Worm (Caenorhabditis elegans) whole organism, late embryonic: Measurements from ENCODE around the gene C27A7.3.

ENCODE experiments used
- C08G9.2 ChIP-seq: sonication (generic microtip); optimal IDR thresholded peaks from 2 replicates; lab custom pipeline; 2016; ENCODE audit warnings: mild to moderate bottlenecking, missing genetic modification characterization, moderate library complexity, missing compliant biosample characterization
- C38D4.7 ChIP-seq: fragments of 200-800 bp; sonication (Bioruptor generic); optimal IDR thresholded peaks from 2 replicates; lab custom pipeline; 2018; ENCODE audit warnings: mild to moderate bottlenecking, missing genetic modification characterization, moderate library complexity, missing compliant biosample characterization
- K02D7.2 ChIP-seq: sonication (generic microtip); optimal IDR thresholded peaks from 2 replicates; lab custom pipeline; 2017; ENCODE audit warnings: mild to moderate bottlenecking, missing genetic modification characterization, missing compliant biosample characterization
- K09A11.1 ChIP-seq: sonication (generic microtip); optimal IDR thresholded peaks from 2 replicates; lab custom pipeline; 2017; ENCODE audit warnings: antibody characterized with exemption, mild to moderate bottlenecking, missing genetic modification characterization, missing compliant biosample characterization; ENCODE audit not compliant: insufficient read depth
- T23F11.4 ChIP-seq: fragments of 200-800 bp; sonication (Bioruptor generic); optimal IDR thresholded peaks from 2 replicates; lab custom pipeline; 2018; ENCODE audit warnings: mild to moderate bottlenecking, missing genetic modification characterization, missing compliant biosample characterization
- ahr-1 ChIP-seq: sonication (generic microtip); optimal IDR thresholded peaks from 2 replicates; lab custom pipeline; 2016; ENCODE audit warnings: missing genetic modification characterization, missing compliant biosample characterization
- ceh-19 ChIP-seq: fragments of 200-800 bp; sonication (Bioruptor generic); optimal IDR thresholded peaks from 2 replicates; lab custom pipeline; 2018; ENCODE audit warnings: mild to moderate bottlenecking, missing genetic modification characterization, missing compliant biosample characterization
- ceh-2 ChIP-seq: sonication (generic microtip); optimal IDR thresholded peaks from 2 replicates; lab custom pipeline; 2016; ENCODE audit warnings: missing genotype, missing genetic modification characterization, missing compliant biosample characterization
- ceh-34 ChIP-seq: sonication (generic microtip); optimal IDR thresholded peaks from 2 replicates; lab custom pipeline; 2016; ENCODE audit warnings: mild to moderate bottlenecking, missing genetic modification characterization, missing compliant biosample characterization
- ceh-48 ChIP-seq: sonication (generic microtip); optimal IDR thresholded peaks from 2 replicates; lab custom pipeline; 2016; ENCODE audit warnings: missing genetic modification characterization, inconsistent platforms, missing compliant biosample characterization
- ceh-6 ChIP-seq: fragments of 200-800 bp; sonication (Bioruptor generic); optimal IDR thresholded peaks from 2 replicates; lab custom pipeline; 2018; ENCODE audit warnings: mild to moderate bottlenecking, missing genetic modification characterization, missing compliant biosample characterization
- dmd-4 ChIP-seq: sonication (generic microtip); optimal IDR thresholded peaks from 2 replicates; lab custom pipeline; 2016; ENCODE audit warnings: borderline replicate concordance, missing genetic modification characterization, missing compliant biosample characterization
- elt-2 ChIP-seq: sonication (generic microtip); optimal IDR thresholded peaks from 2 replicates; lab custom pipeline; 2016; ENCODE audit warnings: missing genetic modification reagents, missing genetic modification characterization, missing compliant biosample characterization
- elt-4 ChIP-seq: sonication (generic microtip); optimal IDR thresholded peaks from 2 replicates; lab custom pipeline; 2016; ENCODE audit warnings: missing genetic modification characterization, missing compliant biosample characterization
- fax-1 ChIP-seq: sonication (generic microtip); optimal IDR thresholded peaks from 2 replicates; lab custom pipeline; 2016; ENCODE audit warnings: missing genotype, missing genetic modification characterization, missing compliant biosample characterization
- fkh-10 ChIP-seq: fragments of 150-350 bp; optimal IDR thresholded peaks from 2 replicates; lab custom pipeline; 2014; ENCODE audit warnings: missing biosample characterization, missing genetic modification reagents, missing genetic modification characterization
- gmeb-2 ChIP-seq: sonication (generic microtip); optimal IDR thresholded peaks from 2 replicates; lab custom pipeline; 2016; ENCODE audit warnings: missing genetic modification characterization, inconsistent platforms, missing compliant biosample characterization
- hlh-8 ChIP-seq: sonication (generic microtip); optimal IDR thresholded peaks from 2 replicates; lab custom pipeline; 2016; ENCODE audit warnings: missing genotype, missing genetic modification characterization, missing compliant biosample characterization
- nfya-1 ChIP-seq: sonication (generic microtip); optimal IDR thresholded peaks from 2 replicates; lab custom pipeline; 2017; ENCODE audit warnings: missing genetic modification characterization, mild to moderate bottlenecking, missing compliant biosample characterization, antibody characterized with exemption, moderate library complexity
- nhr-11 ChIP-seq: fragments of 150-350 bp; optimal IDR thresholded peaks from 2 replicates; lab custom pipeline; 2014; ENCODE audit warnings: missing biosample characterization, missing genetic modification characterization
- pat-9 ChIP-seq: fragments of 200-800 bp; sonication (Bioruptor generic); optimal IDR thresholded peaks from 2 replicates; lab custom pipeline; 2018; ENCODE audit warnings: mild to moderate bottlenecking, missing genetic modification characterization, moderate library complexity, missing compliant biosample characterization
- pha-2 ChIP-seq: sonication (generic microtip); optimal IDR thresholded peaks from 2 replicates; lab custom pipeline; 2017; ENCODE audit warnings: mild to moderate bottlenecking, missing genetic modification characterization, missing compliant biosample characterization
- pqm-1 ChIP-seq: sonication (generic microtip); optimal IDR thresholded peaks from 2 replicates; lab custom pipeline; 2016; ENCODE audit warnings: missing genetic modification characterization, missing compliant biosample characterization
- pros-1 ChIP-seq: fragments of 150-350 bp; optimal IDR thresholded peaks from 2 replicates; lab custom pipeline; 2014; ENCODE audit warnings: missing biosample characterization, missing genetic modification reagents, missing genetic modification characterization
- rnt-1 ChIP-seq: sonication (generic microtip); optimal IDR thresholded peaks from 2 replicates; lab custom pipeline; 2016; ENCODE audit warnings: missing genetic modification characterization, missing compliant biosample characterization
- sox-4 ChIP-seq: sonication (generic microtip); optimal IDR thresholded peaks from 2 replicates; lab custom pipeline; 2017; ENCODE audit warnings: mild to moderate bottlenecking, missing genetic modification characterization, inconsistent platforms, missing compliant biosample characterization
- ttx-3 ChIP-seq: sonication (generic microtip); optimal IDR thresholded peaks from 2 replicates; lab custom pipeline; 2016; ENCODE audit warnings: missing genetic modification reagents, missing genetic modification characterization, missing compliant biosample characterization
- unc-42 ChIP-seq: sonication (generic microtip); optimal IDR thresholded peaks from 2 replicates; lab custom pipeline; 2016; ENCODE audit warnings: missing genotype, missing genetic modification characterization, missing compliant biosample characterization
- zip-5 ChIP-seq: sonication (generic microtip); optimal IDR thresholded peaks from 2 replicates; lab custom pipeline; 2016; ENCODE audit warnings: missing genetic modification characterization, missing compliant biosample characterization
- ztf-16 ChIP-seq: sonication (generic microtip); optimal IDR thresholded peaks from 2 replicates; lab custom pipeline; 2017; ENCODE audit warnings: missing genetic modification characterization, missing compliant biosample characterization

C27A7.3 gene

DNA sequence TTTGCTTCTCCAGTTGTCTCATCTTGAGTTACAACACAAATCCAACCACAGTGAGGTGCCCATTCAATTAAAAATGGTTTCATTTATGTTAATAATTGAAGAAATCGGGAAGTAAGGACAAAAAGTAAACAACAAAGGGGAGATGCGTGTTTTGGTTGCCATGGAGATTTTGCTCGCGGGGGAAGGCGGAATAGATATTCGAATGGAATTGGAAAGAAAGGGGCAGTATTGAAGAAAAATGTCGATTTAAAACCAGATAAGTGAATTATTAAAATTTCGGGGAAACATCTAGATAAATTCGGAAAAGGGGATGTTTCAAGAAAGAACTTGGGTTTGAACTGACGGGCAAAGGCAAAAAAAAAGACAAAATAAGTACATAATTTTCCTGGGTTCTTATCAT lies 9.9 kb downstream of the C27A7.3 start, which contains the start of gene che-11:
TSS of gene che-11 (minus strand) at position 101 of the 400 bp plus-strand sequence.
- no peak for TF ChIP-seq ceh-6 (GFP tag; lab: Kevin White, UChicago)

DNA sequence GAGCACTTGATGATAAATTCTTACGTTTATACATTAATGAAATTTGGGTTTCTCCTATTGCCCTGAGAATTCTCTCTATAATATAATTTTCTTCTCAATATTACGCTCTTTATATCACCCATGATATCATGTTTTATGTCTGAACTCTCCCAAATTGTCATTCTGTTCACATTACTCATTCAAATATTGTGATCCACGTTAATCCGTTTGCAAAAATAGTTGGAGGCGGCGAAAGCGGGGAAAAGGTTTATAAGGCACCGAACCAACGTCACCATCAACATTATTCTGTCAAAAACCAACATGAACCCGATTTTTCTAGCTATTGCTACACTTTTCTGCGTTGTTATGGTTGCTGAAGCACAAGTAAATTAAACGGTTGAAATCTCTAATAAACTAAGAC lies 12.1 kb downstream of the C27A7.3 start, which contains the start of gene C27A7.8:
TSS of gene C27A7.8 (plus strand) at position 301 of the 400 bp plus-strand sequence.
- no peak for TF ChIP-seq pha-2 (tag; lab: Kevin White, UChicago)
- no peak for TF ChIP-seq K02D7.2 (tag; lab: Kevin White, UChicago)
- no peak for TF ChIP-seq ttx-3
- TF ChIP-seq elt-4 (tag; lab: Kevin White, UChicago) = no peak

DNA sequence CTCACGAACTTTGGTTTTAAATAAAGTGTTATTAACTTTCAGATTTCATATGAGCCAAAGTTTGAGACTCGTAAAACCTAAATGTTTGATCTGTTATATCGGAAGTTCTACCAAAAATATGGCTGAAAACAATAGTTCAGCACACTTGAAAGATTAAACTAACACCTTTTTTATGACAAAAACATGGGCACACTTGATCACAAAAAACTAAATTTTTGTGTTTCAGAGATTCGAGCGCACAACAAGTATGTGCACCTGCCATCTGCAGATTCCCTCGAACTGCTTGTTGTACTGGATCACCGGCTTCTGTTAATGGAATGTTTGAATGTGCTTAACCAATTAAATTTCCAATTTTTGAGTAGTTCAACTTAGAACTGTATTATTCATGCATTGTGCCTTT lies 13.1 kb downstream of the C27A7.3 start:
- no peak for TF ChIP-seq gmeb-2 (tag; lab: Kevin White, UChicago)
- no peak for TF ChIP-seq C38D4.7 (GFP tag; lab: Kevin White, UChicago)
- no peak for TF ChIP-seq elt-4 (tag; lab: Kevin White, UChicago)
- no peak for TF ChIP-seq ceh-48 (tag; lab: Kevin White, UChicago)
- no peak for TF ChIP-seq T23F11.4 (GFP tag; lab: Kevin White, UChicago)
- no peak for TF ChIP-seq rnt-1 (tag; lab: Kevin White, UChicago)
- no peak for TF ChIP-seq ceh-19 (GFP tag; lab: Kevin White, UChicago)
- TF ChIP-seq nhr-11 = no peak
- TF ChIP-seq sox-4 (tag; lab: Kevin White, UChicago) = no peak
- TF ChIP-seq ztf-16 (tag; lab: Kevin White, UChicago) = no peak
- no peak for TF ChIP-seq pros-1 (tag; lab: Kevin White, UChicago)
- TF ChIP-seq pqm-1 (tag; lab: Kevin White, UChicago) = no peak
- TF ChIP-seq pat-9 (tag; lab: Kevin White, UChicago) = no peak
- no peak for TF ChIP-seq nfya-1
- TF ChIP-seq ceh-34 (tag; lab: Kevin White, UChicago) = no peak
- TF ChIP-seq zip-5 (tag; lab: Kevin White, UChicago) = no peak
- no peak for TF ChIP-seq elt-2 (tag; lab: Kevin White, UChicago)
- TF ChIP-seq ceh-2 (tag; lab: Kevin White, UChicago) = no peak
- TF ChIP-seq dmd-4 (tag; lab: Kevin White, UChicago) = no peak
- TF ChIP-seq C08G9.2 (tag; lab: Kevin White, UChicago) = no peak

DNA sequence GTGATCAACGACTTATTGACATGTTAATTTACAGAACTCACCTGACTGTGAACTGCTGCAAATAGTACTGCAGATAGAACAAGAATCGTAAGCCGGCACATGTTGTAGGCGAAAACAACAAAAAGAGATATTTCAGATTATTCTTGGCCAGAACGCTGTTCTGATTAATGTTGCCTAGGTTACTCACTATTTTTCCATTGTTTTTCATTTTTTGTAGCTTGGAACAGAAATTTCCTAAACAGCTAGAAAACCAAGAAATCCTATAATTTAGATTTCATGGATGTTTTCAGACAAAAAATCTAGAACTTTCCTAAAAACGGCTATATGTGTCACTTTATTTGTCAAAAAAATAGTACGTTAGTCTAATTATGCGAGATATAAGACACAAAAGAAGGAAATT lies 13.8 kb downstream of the C27A7.3 start, which contains the start of gene C27A7.9:
TSS of gene C27A7.9 (minus strand) at position 101 of the 400 bp plus-strand sequence.
- TF ChIP-seq ceh-6 (GFP tag; lab: Kevin White, UChicago) (no peak), ceh-48 (tag; lab: Kevin White, UChicago) (no peak)

ce11 chrV:12158377-12158776 lies 17.7 kb downstream of the C27A7.3 start:
- TF ChIP-seq gmeb-2 (tag; lab: Kevin White, UChicago) = no peak
- peak; percentile 6 for TF ChIP-seq unc-42 (tag; lab: Kevin White, UChicago)
- TF ChIP-seq, all 69 proteins: peak for 1

ce11 chrV:12159975-12160374 lies 19.2 kb downstream of the C27A7.3 start:
- TF ChIP-seq hlh-8 (no peak), fkh-10 (GFP tag; lab: Kevin White, UChicago) (no peak), K09A11.1 (no peak), gmeb-2 (tag; lab: Kevin White, UChicago) (no peak), ahr-1 (no peak), fax-1 (tag; lab: Kevin White, UChicago) (no peak)
- TF ChIP-seq, all 69 proteins: peak for 0
